Worm (Caenorhabditis elegans) whole organism, young adult: Measurements from ENCODE around the gene srh-55.

Experiments used
- B0336.3 ChIP-seq: fragments of 200-800 bp; sonication (Bioruptor generic); IDR thresholded peaks from 2 replicates; pipeline ENCODE4 v1.3.6; 2022; ENCODE audit warnings: missing genetic modification characterization, missing compliant biosample characterization
- C06A6.2 ChIP-seq: fragments of 200-800 bp; sonication (Bioruptor generic); conservative IDR thresholded peaks from 2 replicates; pipeline ENCODE4 v1.3.6; 2022; ENCODE audit warnings: missing genetic modification characterization, missing compliant biosample characterization
- C17E4.6 ChIP-seq: fragments of 200-800 bp; sonication (Bioruptor generic); IDR thresholded peaks from 2 replicates; pipeline ENCODE4 v1.3.6; 2022; ENCODE audit warnings: missing genetic modification reagents, missing genetic modification characterization, missing compliant biosample characterization
- F23B12.7 ChIP-seq: sonication (generic microtip); optimal IDR thresholded peaks from 2 replicates; lab custom pipeline; 2017; ENCODE audit warnings: missing genetic modification characterization, mild to moderate bottlenecking, missing compliant biosample characterization, antibody characterized with exemption, moderate library complexity; ENCODE audit not compliant: insufficient read depth
- F37B4.10 ChIP-seq: fragments of 200-800 bp; sonication (Bioruptor generic); IDR thresholded peaks from 2 replicates; pipeline ENCODE4 v1.3.6; 2022; ENCODE audit warnings: missing genetic modification characterization, missing compliant biosample characterization
- T07F8.4 ChIP-seq: sonication (generic microtip); optimal IDR thresholded peaks from 2 replicates; lab custom pipeline; 2016; ENCODE audit warnings: mild to moderate bottlenecking, missing genetic modification characterization, moderate library complexity, missing compliant biosample characterization
- Y53G8AR.9 ChIP-seq: fragments of 200-800 bp; sonication (Bioruptor generic); conservative IDR thresholded peaks from 2 replicates; pipeline ENCODE4 v1.3.6; 2022; ENCODE audit warnings: missing genetic modification reagents, missing genetic modification characterization, missing compliant biosample characterization
- Y79H2A.3 ChIP-seq: fragments of 200-800 bp; sonication (Bioruptor generic); conservative IDR thresholded peaks from 2 replicates; pipeline ENCODE4 v1.3.6; 2022; ENCODE audit warnings: missing genetic modification reagents, missing genetic modification characterization, missing compliant biosample characterization
- Y95B8A.8 ChIP-seq: fragments of 200-800 bp; sonication (Bioruptor generic); IDR thresholded peaks from 2 replicates; pipeline ENCODE4 v1.3.6; 2022; ENCODE audit warnings: missing genetic modification reagents, missing genetic modification characterization, missing compliant biosample characterization
- ZK185.1 ChIP-seq: sonication (generic microtip); optimal IDR thresholded peaks from 2 replicates; lab custom pipeline; 2016; ENCODE audit warnings: mild to moderate bottlenecking, missing genetic modification characterization, missing compliant biosample characterization; ENCODE audit not compliant: poor library complexity, severe bottlenecking
- atf-7 ChIP-seq: sonication (generic microtip); optimal IDR thresholded peaks from 2 replicates; lab custom pipeline; 2017; ENCODE audit warnings: mild to moderate bottlenecking, missing genetic modification characterization, missing compliant biosample characterization
- attf-5 ChIP-seq: fragments of 200-800 bp; sonication (Bioruptor generic); optimal IDR thresholded peaks from 2 replicates; lab custom pipeline; 2018; ENCODE audit warnings: mild to moderate bottlenecking, missing genetic modification characterization, missing compliant biosample characterization
- ccch-3 ChIP-seq: fragments of 200-800 bp; sonication (Bioruptor generic); optimal IDR thresholded peaks from 2 replicates; lab custom pipeline; 2018; ENCODE audit warnings: mild to moderate bottlenecking, missing genetic modification characterization, missing compliant biosample characterization
- cebp-1 ChIP-seq, 2 experiments: fragments of 200-800 bp in 1 of 2; sonication (Bioruptor generic) in 1 of 2; sonication (generic microtip) in 1 of 2; IDR thresholded peaks in 1 of 2; optimal IDR thresholded peaks in 1 of 2; 2 replicates each; pipeline versions ENCODE4 v1.3.6 to Lab custom; 2017 to 2022; ENCODE audit warnings: missing compliant biosample characterization in 2 of 2, missing genetic modification characterization in 2 of 2, mild to moderate bottlenecking in 1 of 2, missing genetic modification reagents in 1 of 2, moderate library complexity in 1 of 2
- ceh-91 ChIP-seq: fragments of 200-800 bp; sonication (Bioruptor generic); IDR thresholded peaks from 2 replicates; pipeline ENCODE4 v1.3.6; 2022; ENCODE audit warnings: missing genetic modification reagents, missing genetic modification characterization, missing compliant biosample characterization
- dpff-1 ChIP-seq: sonication (generic microtip); optimal IDR thresholded peaks from 2 replicates; lab custom pipeline; 2017; ENCODE audit warnings: mild to moderate bottlenecking, missing genetic modification characterization, missing compliant biosample characterization
- dpl-1 ChIP-seq: fragments of 150-350 bp; optimal IDR thresholded peaks from 2 replicates; lab custom pipeline; 2014; ENCODE audit warnings: missing biosample characterization, missing genetic modification reagents, missing genetic modification characterization
- efl-1 ChIP-seq: fragments of 150-350 bp; optimal IDR thresholded peaks from 2 replicates; lab custom pipeline; 2014; ENCODE audit warnings: missing biosample characterization, missing genetic modification reagents, missing genetic modification characterization
- ekl-4 ChIP-seq: fragments of 200-800 bp; sonication (Bioruptor generic); IDR thresholded peaks from 2 replicates; pipeline ENCODE4 v1.3.6; 2022; ENCODE audit warnings: missing genetic modification reagents, missing genetic modification characterization, missing compliant biosample characterization
- ets-4 ChIP-seq: fragments of 200-800 bp; sonication (Bioruptor generic); optimal IDR thresholded peaks from 2 replicates; lab custom pipeline; 2018; ENCODE audit warnings: mild to moderate bottlenecking, missing genetic modification characterization, missing compliant biosample characterization
- him-1 ChIP-seq: sonication (generic microtip); optimal IDR thresholded peaks from 2 replicates; lab custom pipeline; 2016; ENCODE audit warnings: missing genotype, missing genetic modification reagents, missing genetic modification characterization, missing compliant biosample characterization
- hmg-1.2 ChIP-seq: fragments of 200-800 bp; sonication (Bioruptor generic); IDR thresholded peaks from 2 replicates; pipeline ENCODE4 v1.3.6; 2022; ENCODE audit warnings: missing genetic modification reagents, missing genetic modification characterization, missing compliant biosample characterization
- hrde-1 ChIP-seq: sonication (generic microtip); optimal IDR thresholded peaks from 2 replicates; lab custom pipeline; 2016; ENCODE audit warnings: missing genetic modification characterization, mild to moderate bottlenecking, missing compliant biosample characterization, moderate library complexity, missing genotype, missing genetic modification reagents, borderline replicate concordance
- let-607 ChIP-seq, 2 experiments: fragments of 200-800 bp in 1 of 2; sonication (Bioruptor generic) in 1 of 2; sonication (generic microtip) in 1 of 2; optimal IDR thresholded peaks; 2 replicates each; lab custom pipeline; 2016 to 2018; ENCODE audit warnings: mild to moderate bottlenecking in 2 of 2, missing compliant biosample characterization in 2 of 2, missing genetic modification characterization in 2 of 2, moderate library complexity in 2 of 2, missing genotype in 1 of 2
- lin-26 ChIP-seq: fragments of 200-800 bp; sonication (Bioruptor generic); IDR thresholded peaks from 2 replicates; pipeline ENCODE4 v1.3.6; 2022; ENCODE audit warnings: missing genetic modification reagents, missing genetic modification characterization, missing compliant biosample characterization
- lin-35 ChIP-seq, 3 experiments: fragments of 150-350 bp in 2 of 3; sonication (generic microtip) in 1 of 3; optimal IDR thresholded peaks; 2 replicates each; lab custom pipeline; 2014 to 2018; ENCODE audit warnings: missing biosample characterization in 3 of 3, missing genetic modification characterization in 3 of 3, missing genetic modification reagents in 3 of 3
- lin-54 ChIP-seq: fragments of 200-800 bp; sonication (Bioruptor generic); optimal IDR thresholded peaks from 2 replicates; lab custom pipeline; 2018; ENCODE audit warnings: mild to moderate bottlenecking, missing genetic modification characterization, missing compliant biosample characterization
- lsl-1 ChIP-seq: fragments of 200-800 bp; sonication (Bioruptor generic); optimal IDR thresholded peaks from 2 replicates; lab custom pipeline; 2018; ENCODE audit warnings: mild to moderate bottlenecking, missing genetic modification characterization, moderate library complexity, missing compliant biosample characterization
- nhr-179 ChIP-seq: sonication (generic microtip); optimal IDR thresholded peaks from 2 replicates; lab custom pipeline; 2016; ENCODE audit warnings: mild to moderate bottlenecking, missing genetic modification characterization, missing compliant biosample characterization
- sdz-38 ChIP-seq: sonication (generic microtip); optimal IDR thresholded peaks from 2 replicates; lab custom pipeline; 2016; ENCODE audit warnings: missing genotype, missing genetic modification characterization, missing compliant biosample characterization
- snpc-3.4 ChIP-seq: sonication (generic microtip); optimal IDR thresholded peaks from 2 replicates; lab custom pipeline; 2017; ENCODE audit warnings: missing genetic modification characterization, mild to moderate bottlenecking, missing compliant biosample characterization, antibody characterized with exemption, moderate library complexity, missing genotype, missing genetic modification reagents
- tbp1 ChIP-seq: fragments of 200-800 bp; sonication (Bioruptor generic); optimal IDR thresholded peaks from 2 replicates; lab custom pipeline; 2018; ENCODE audit warnings: mild to moderate bottlenecking, missing genetic modification characterization, missing compliant biosample characterization
- tlf-1 ChIP-seq: fragments of 200-800 bp; sonication (Bioruptor generic); optimal IDR thresholded peaks from 2 replicates; lab custom pipeline; 2018; ENCODE audit warnings: mild to moderate bottlenecking, missing genetic modification characterization, missing compliant biosample characterization
- zim-3 ChIP-seq: sonication (generic microtip); optimal IDR thresholded peaks from 2 replicates; lab custom pipeline; 2017; ENCODE audit warnings: mild to moderate bottlenecking, missing genetic modification characterization, moderate library complexity, missing compliant biosample characterization
- ztf-22 ChIP-seq: fragments of 200-800 bp; sonication (Bioruptor generic); optimal IDR thresholded peaks from 2 replicates; lab custom pipeline; 2018; ENCODE audit warnings: mild to moderate bottlenecking, missing genetic modification characterization, moderate library complexity, missing compliant biosample characterization
- ztf-3 ChIP-seq: fragments of 200-800 bp; sonication (Bioruptor generic); optimal IDR thresholded peaks from 2 replicates; lab custom pipeline; 2018; ENCODE audit warnings: mild to moderate bottlenecking, missing genetic modification characterization, missing compliant biosample characterization

The srh-55 gene

ce11 chrV:15187083-15188057 lies 34.0 kb downstream of the srh-55 start, which contains the start of the genes cyn-7 and bath-36 (continued):
- 0 out of 2 replicates have a peak, but pooled peaks have one; percentile 7 for TF ChIP-seq Y53G8AR.9 (GFP tag; lab: Robert Waterston, UW)
- TF ChIP-seq tbp1 (GFP tag; lab: Kevin White, UChicago) = peak; percentile 54
- TF ChIP-seq him-1 (tag; lab: Kevin White, UChicago) = no peak
- no peak for TF ChIP-seq dpff-1
- peak; percentile 52 for TF ChIP-seq ekl-4 (GFP tag; lab: Robert Waterston, UW)
- TF ChIP-seq lin-26 (GFP tag; lab: Robert Waterston, UW) = peak; percentile 34; the same call in 1 of the 2 replicates
- TF ChIP-seq efl-1 (GFP tag; lab: Kevin White, UChicago) = peak; percentile 73
- TF ChIP-seq ztf-3 = no peak
- peak in 1 of 3 experiments; percentile 66 for TF ChIP-seq lin-35 (GFP tag; optimal IDR thresholded peaks at IDR 0.05; lab: Kevin White, UChicago)
- peak; percentile 83 for TF ChIP-seq lin-54 (GFP tag; lab: Kevin White, UChicago)
- no peak for TF ChIP-seq zim-3 (tag; lab: Kevin White, UChicago)
- no peak for TF ChIP-seq T07F8.4 (tag; lab: Kevin White, UChicago)
- TF ChIP-seq ets-4 (GFP tag; lab: Kevin White, UChicago) = peak; percentile 10
- TF ChIP-seq ztf-22 (GFP tag; lab: Kevin White, UChicago) = peak; percentile 9
- TF ChIP-seq Y79H2A.3 (GFP tag; lab: Robert Waterston, UW) = no peak
- TF ChIP-seq attf-5 (GFP tag; lab: Kevin White, UChicago) = peak; percentile 56
- 0 out of 2 replicates have a peak, but pooled peaks have one; percentile 31 for TF ChIP-seq C06A6.2 (GFP tag; lab: Robert Waterston, UW)
- TF ChIP-seq F23B12.7 (tag; lab: Kevin White, UChicago) = peak; percentile 67
- no peak for TF ChIP-seq F37B4.10
- TF ChIP-seq Y95B8A.8 (GFP tag; lab: Robert Waterston, UW) = 0 out of 2 replicates have a peak, but pooled peaks have one; percentile 26
- TF ChIP-seq ccch-3 = no peak
- 0 out of 2 replicates have a peak, but pooled peaks have one; percentile 26 for TF ChIP-seq C17E4.6
- TF ChIP-seq atf-7 (tag; lab: Kevin White, UChicago) = peak; percentile 28
- peak; percentile 52 for TF ChIP-seq dpl-1 (GFP tag; lab: Kevin White, UChicago)
- peak; percentile 33 for TF ChIP-seq hmg-1.2 (GFP tag; lab: Robert Waterston, UW)
- peak; percentile 49 for TF ChIP-seq lsl-1 (GFP tag; lab: Kevin White, UChicago)
- peak; percentile 86 for TF ChIP-seq tlf-1 (GFP tag; lab: Kevin White, UChicago)
- TF ChIP-seq let-607 (tag; optimal IDR thresholded peaks at IDR 0.05; lab: Kevin White, UChicago) = peak in 1 of 2 experiments; percentile 63
- no peak for TF ChIP-seq nhr-179 (tag; lab: Kevin White, UChicago)
- TF ChIP-seq B0336.3 (GFP tag; lab: Robert Waterston, UW) = peak; percentile 55; the same call in 1 of the 2 replicates
- TF ChIP-seq snpc-3.4 (tag; lab: Kevin White, UChicago) = peak; percentile 76
- no peak for TF ChIP-seq hrde-1 (tag; lab: Kevin White, UChicago)
- peak; percentile 72 for TF ChIP-seq ZK185.1 (tag; lab: Kevin White, UChicago)
- no peak; the same call in 1 of the 2 replicates for TF ChIP-seq cebp-1 (GFP tag; IDR thresholded peaks at IDR 0.05; lab: Robert Waterston, UW)
- TF ChIP-seq cebp-1 (tag; optimal IDR thresholded peaks at IDR 0.05; lab: Kevin White, UChicago) = peak; percentile 61
- TF ChIP-seq sdz-38 (tag; lab: Kevin White, UChicago) = no peak
- peak; percentile 66 for TF ChIP-seq ceh-91 (GFP tag; lab: Robert Waterston, UW)
